Fruit fly (Drosophila melanogaster) whole organism, embryonic: Measurements from ENCODE around the gene CG15517.

Experiments used
- Atf3 ChIP-seq: fragments of 200-800 bp; sonication (Bioruptor generic); optimal IDR thresholded peaks from 3 replicates; lab custom pipeline; 2016; ENCODE audit warnings: missing biosample characterization, missing genetic modification characterization
- BEAF-32 ChIP-seq: fragments of 200-800 bp; sonication (Bioruptor generic); optimal IDR thresholded peaks from 3 replicates; lab custom pipeline; 2017; ENCODE audit warnings: missing biosample characterization, missing genetic modification characterization, mild to moderate bottlenecking, moderate library complexity, missing genetic modification reagents
- CG11560 ChIP-seq: fragments of 200-800 bp; sonication (Bioruptor generic); IDR thresholded peaks from 3 replicates; pipeline ENCODE4 v1.3.6; 2022; ENCODE audit warnings: missing biosample characterization, missing genetic modification characterization
- CG11695 ChIP-seq: fragments of 200-800 bp; sonication (Bioruptor generic); IDR thresholded peaks from 3 replicates; pipeline ENCODE4 v1.3.6; 2022; ENCODE audit warnings: missing biosample characterization, missing genetic modification characterization
- CG12104 ChIP-seq: fragments of 200-800 bp; sonication (Bioruptor generic); optimal IDR thresholded peaks from 3 replicates; lab custom pipeline; 2016; ENCODE audit warnings: missing biosample characterization, missing genetic modification characterization
- CG13775 ChIP-seq: fragments of 200-800 bp; sonication (Bioruptor generic); optimal IDR thresholded peaks from 3 replicates; lab custom pipeline; 2017; ENCODE audit warnings: missing biosample characterization, mild to moderate bottlenecking, missing genetic modification characterization
- CG16815 ChIP-seq: fragments of 200-800 bp; sonication (Bioruptor generic); optimal IDR thresholded peaks from 3 replicates; lab custom pipeline; 2017; ENCODE audit warnings: missing biosample characterization, mild to moderate bottlenecking, missing genetic modification characterization
- CG17385 ChIP-seq: fragments of 200-800 bp; sonication (Bioruptor generic); optimal IDR thresholded peaks from 3 replicates; lab custom pipeline; 2018; ENCODE audit warnings: missing biosample characterization, mild to moderate bottlenecking, missing genetic modification characterization
- CG17802 ChIP-seq: fragments of 200-800 bp; sonication (Bioruptor generic); optimal IDR thresholded peaks from 2 replicates; lab custom pipeline; 2018; ENCODE audit warnings: missing biosample characterization, mild to moderate bottlenecking, missing genetic modification characterization, moderate library complexity
- CG17829 ChIP-seq: fragments of 200-800 bp; optimal IDR thresholded peaks from 2 replicates; lab custom pipeline; 2019; ENCODE audit warnings: missing biosample characterization, mild to moderate bottlenecking, missing genetic modification characterization, moderate library complexity
- CG18619 ChIP-seq: fragments of 200-800 bp; sonication (Bioruptor generic); optimal IDR thresholded peaks from 3 replicates; lab custom pipeline; 2017; ENCODE audit warnings: missing biosample characterization, mild to moderate bottlenecking, missing genetic modification characterization
- CG2116 ChIP-seq: fragments of 200-800 bp; sonication (Bioruptor generic); optimal IDR thresholded peaks from 3 replicates; lab custom pipeline; 2018; ENCODE audit warnings: missing biosample characterization, mild to moderate bottlenecking, missing genetic modification characterization
- CG30020 ChIP-seq: fragments of 200-800 bp; optimal IDR thresholded peaks from 2 replicates; lab custom pipeline; 2019; ENCODE audit warnings: missing biosample characterization, mild to moderate bottlenecking, missing genetic modification characterization, moderate library complexity
- CG32772 ChIP-seq: fragments of 200-800 bp; sonication (Bioruptor generic); IDR thresholded peaks from 2 replicates; pipeline ENCODE4 v1.3.6; 2022; ENCODE audit warnings: missing biosample characterization, missing genetic modification characterization
- CG34422 ChIP-seq: fragments of 200-800 bp; sonication (Bioruptor generic); IDR thresholded peaks from 3 replicates; pipeline ENCODE4 v1.3.6; 2022; ENCODE audit warnings: missing biosample characterization, missing genetic modification characterization
- CG42726 ChIP-seq: fragments of 200-800 bp; sonication (Bioruptor generic); IDR thresholded peaks from 2 replicates; pipeline ENCODE4 v1.3.6; 2022; ENCODE audit warnings: missing biosample characterization, missing genetic modification characterization; ENCODE audit not compliant: partially characterized antibody
- CG4617 ChIP-seq: fragments of 200-800 bp; sonication (Bioruptor generic); optimal IDR thresholded peaks from 3 replicates; lab custom pipeline; 2016; ENCODE audit warnings: missing biosample characterization, missing genetic modification characterization, borderline replicate concordance
- CG5245 ChIP-seq: fragments of 200-800 bp; sonication (Bioruptor generic); optimal IDR thresholded peaks from 3 replicates; lab custom pipeline; 2016; ENCODE audit warnings: missing biosample characterization, missing genetic modification characterization
- CG7745 ChIP-seq: fragments of 200-800 bp; sonication (Bioruptor generic); optimal IDR thresholded peaks from 2 replicates; lab custom pipeline; 2018; ENCODE audit warnings: missing biosample characterization, mild to moderate bottlenecking, missing genetic modification characterization, moderate library complexity
- CG8765 ChIP-seq: fragments of 200-800 bp; sonication (Bioruptor generic); IDR thresholded peaks from 2 replicates; pipeline ENCODE4 v1.3.6; 2022; ENCODE audit warnings: missing biosample characterization, missing genetic modification characterization
- CG9727 ChIP-seq: fragments of 200-800 bp; sonication (Bioruptor generic); optimal IDR thresholded peaks from 3 replicates; lab custom pipeline; 2017; ENCODE audit warnings: missing biosample characterization, mild to moderate bottlenecking, missing genetic modification characterization
- CG9797 ChIP-seq: fragments of 200-800 bp; sonication (Bioruptor generic); optimal IDR thresholded peaks from 3 replicates; lab custom pipeline; 2018; ENCODE audit warnings: missing biosample characterization, mild to moderate bottlenecking, missing genetic modification characterization
- CG9817 ChIP-seq: fragments of 200-800 bp; sonication (Bioruptor generic); optimal IDR thresholded peaks from 2 replicates; lab custom pipeline; 2018; ENCODE audit warnings: missing biosample characterization, mild to moderate bottlenecking, missing genetic modification characterization, moderate library complexity
- Dp ChIP-seq: fragments of 200-800 bp; sonication (Bioruptor generic); optimal IDR thresholded peaks from 2 replicates; lab custom pipeline; 2018; ENCODE audit warnings: missing biosample characterization, mild to moderate bottlenecking, missing genetic modification characterization, moderate library complexity
- GATAe ChIP-seq: fragments of 200-800 bp; sonication (Bioruptor generic); conservative IDR thresholded peaks from 2 replicates; pipeline ENCODE4 v1.3.6; 2022; ENCODE audit warnings: missing biosample characterization, missing genetic modification characterization
- HLH4C ChIP-seq: fragments of 200-800 bp; sonication (Bioruptor generic); IDR thresholded peaks from 3 replicates; pipeline ENCODE4 v1.3.6; 2022; ENCODE audit warnings: missing biosample characterization, missing genetic modification characterization; ENCODE audit not compliant: partially characterized antibody
- Hr78 ChIP-seq, 2 experiments: fragments of 200-800 bp in 1 of 2; fragments of >200 bp in 1 of 2; sonication (Bioruptor generic) in 1 of 2; optimal IDR thresholded peaks; 2 replicates each; lab custom pipeline; 2017 to 2019; ENCODE audit warnings: missing biosample characterization in 2 of 2, missing genetic modification characterization in 2 of 2, mild to moderate bottlenecking in 1 of 2, moderate library complexity in 1 of 2
- Kr ChIP-seq: fragments of 200-800 bp; sonication (Bioruptor generic); optimal IDR thresholded peaks from 2 replicates; lab custom pipeline; 2017; ENCODE audit warnings: missing biosample characterization, mild to moderate bottlenecking, missing genetic modification characterization
- MBD-R2 ChIP-seq: fragments of 200-800 bp; sonication (Bioruptor generic); IDR thresholded peaks from 2 replicates; pipeline ENCODE4 v1.3.6; 2022; ENCODE audit warnings: missing biosample characterization, missing genetic modification characterization
- Pdp1 ChIP-seq, 2 experiments: fragments of 200-800 bp; sonication (Bioruptor generic); optimal IDR thresholded peaks; 3 replicates each; lab custom pipeline; 2016; ENCODE audit warnings: missing biosample characterization in 2 of 2, missing genetic modification characterization in 2 of 2, mild to moderate bottlenecking in 1 of 2, moderate library complexity in 1 of 2
- Rfx ChIP-seq: fragments of 200-800 bp; sonication (Bioruptor generic); IDR thresholded peaks from 2 replicates; pipeline ENCODE4 v1.3.6; 2022; ENCODE audit warnings: missing biosample characterization, missing genetic modification characterization
- Ssrp ChIP-seq: fragments of 200-800 bp; sonication (Bioruptor generic); optimal IDR thresholded peaks from 2 replicates; lab custom pipeline; 2018; ENCODE audit warnings: missing biosample characterization, mild to moderate bottlenecking, missing genetic modification characterization, moderate library complexity
- YL-1 ChIP-seq: fragments of 200-800 bp; sonication (Bioruptor generic); optimal IDR thresholded peaks from 3 replicates; lab custom pipeline; 2017; ENCODE audit warnings: missing biosample characterization, mild to moderate bottlenecking, missing genetic modification characterization
- bcd ChIP-seq: fragments of 200-800 bp; sonication (Bioruptor generic); optimal IDR thresholded peaks from 2 replicates; lab custom pipeline; 2017; ENCODE audit warnings: missing biosample characterization, mild to moderate bottlenecking, missing genetic modification characterization
- chif ChIP-seq, 2 experiments: fragments of 200-800 bp; sonication (Bioruptor generic); optimal IDR thresholded peaks; 3 replicates each; lab custom pipeline; 2016; ENCODE audit warnings: missing biosample characterization in 2 of 2, missing genetic modification characterization in 2 of 2
- corto ChIP-seq: fragments of 200-800 bp; sonication (Bioruptor generic); optimal IDR thresholded peaks from 2 replicates; lab custom pipeline; 2016; ENCODE audit warnings: missing biosample characterization, mild to moderate bottlenecking, missing genetic modification characterization, moderate library complexity
- crp ChIP-seq, 2 experiments: fragments of 200-800 bp; sonication (Bioruptor generic); optimal IDR thresholded peaks; 2 replicates in 1 of 2; 3 replicates in 1 of 2; lab custom pipeline; 2017; ENCODE audit warnings: missing biosample characterization in 2 of 2, missing genetic modification characterization in 2 of 2, mild to moderate bottlenecking in 1 of 2, moderate library complexity in 1 of 2
- exex ChIP-seq: fragments of 200-800 bp; sonication (Bioruptor generic); optimal IDR thresholded peaks from 4 replicates; lab custom pipeline; 2018; ENCODE audit warnings: missing biosample characterization, mild to moderate bottlenecking, missing genetic modification characterization, moderate library complexity
- fd96Cb ChIP-seq: fragments of 200-800 bp; sonication (Bioruptor generic); optimal IDR thresholded peaks from 2 replicates; lab custom pipeline; 2018; ENCODE audit warnings: missing biosample characterization, mild to moderate bottlenecking, missing genetic modification characterization, moderate library complexity
- gce ChIP-seq: fragments of 200-800 bp; sonication (Bioruptor generic); IDR thresholded peaks from 3 replicates; pipeline ENCODE4 v1.3.6; 2022; ENCODE audit warnings: missing biosample characterization, missing genetic modification characterization
- hth ChIP-seq: fragments of >200 bp; optimal IDR thresholded peaks from 2 replicates; lab custom pipeline; 2017; ENCODE audit warnings: inconsistent platforms
- lov ChIP-seq, 2 experiments: fragments of 200-800 bp in 1 of 2; fragments of >200 bp in 1 of 2; sonication (Bioruptor generic) in 1 of 2; IDR thresholded peaks in 1 of 2; optimal IDR thresholded peaks in 1 of 2; 2 replicates in 1 of 2; 3 replicates in 1 of 2; pipeline versions ENCODE4 v1.3.6 to Lab custom; 2017 to 2022; ENCODE audit warnings: missing biosample characterization in 1 of 2, missing genetic modification characterization in 1 of 2
- otp ChIP-seq: fragments of 200-800 bp; sonication (Bioruptor generic); IDR thresholded peaks from 3 replicates; pipeline ENCODE4, ENCODE4 v1.3.6; 2022; ENCODE audit warnings: missing biosample characterization, missing genetic modification characterization
- psq ChIP-seq: fragments of 200-800 bp; sonication (Bioruptor generic); optimal IDR thresholded peaks from 2 replicates; lab custom pipeline; 2017; ENCODE audit warnings: missing biosample characterization, missing genetic modification characterization
- pzg ChIP-seq: fragments of 200-800 bp; sonication (Bioruptor generic); optimal IDR thresholded peaks from 3 replicates; lab custom pipeline; 2018; ENCODE audit warnings: missing biosample characterization, mild to moderate bottlenecking, missing genetic modification characterization, moderate library complexity
- ro ChIP-seq: fragments of 200-800 bp; sonication (Bioruptor generic); IDR thresholded peaks from 2 replicates; pipeline ENCODE4 v1.3.6; 2022; ENCODE audit warnings: missing biosample characterization, missing genetic modification characterization
- row ChIP-seq: fragments of 200-800 bp; sonication (Bioruptor generic); IDR thresholded peaks from 3 replicates; pipeline ENCODE4 v1.3.6; 2022; ENCODE audit warnings: missing biosample characterization, missing genetic modification characterization
- tll ChIP-seq, 2 experiments: fragments of 200-800 bp in 1 of 2; fragments of >200 bp in 1 of 2; sonication (Bioruptor generic) in 1 of 2; optimal IDR thresholded peaks; 2 replicates each; lab custom pipeline; 2017 to 2019; ENCODE audit warnings: missing biosample characterization in 2 of 2, missing genetic modification characterization in 2 of 2, mild to moderate bottlenecking in 1 of 2, moderate library complexity in 1 of 2
- twi ChIP-seq: fragments of 200-800 bp; optimal IDR thresholded peaks from 2 replicates; lab custom pipeline; 2019; ENCODE audit warnings: missing biosample characterization, mild to moderate bottlenecking, missing genetic modification characterization, moderate library complexity

Gene CG15517

dm6 chr3R:29935756-29936155 lies 32.1 kb upstream of the CG15517 start, which contains the start of the genes eIF2Balpha and Vps13B (continued):
- TF ChIP-seq CG42726 (GFP tag; lab: Robert Waterston, UW) (peak; percentile 65; the same call in 1 of the 2 replicates), hth (lab: Kevin White, UChicago) (no peak), tll (GFP tag; optimal IDR thresholded peaks at IDR 0.05; lab: Kevin White, UChicago) (no peak), fd96Cb (tag; lab: Kevin White, UChicago) (no peak), HLH4C (GFP tag; lab: Robert Waterston, UW) (peak; percentile 94), corto (GFP tag; lab: Kevin White, UChicago) (no peak), CG17802 (tag; lab: Kevin White, UChicago) (no peak), CG17829 (tag; lab: Kevin White, UChicago) (no peak), Hr78 (GFP tag; optimal IDR thresholded peaks at IDR 0.05; lab: Kevin White, UChicago) (no peak), Dp (GFP tag; lab: Kevin White, UChicago) (peak; percentile 9), CG8765 (GFP tag; lab: Robert Waterston, UW) (no peak), chif (GFP tag; optimal IDR thresholded peaks at IDR 0.05; lab: Kevin White, UChicago) (no peak), otp (GFP tag; lab: Robert Waterston, UW) (no peak), CG11560 (tag; lab: Robert Waterston, UW) (no peak), CG32772 (GFP tag; lab: Robert Waterston, UW) (no peak), bcd (GFP tag; lab: Kevin White, UChicago) (no peak), CG17385 (no peak), gce (no peak)

dm6 chr3R:29933007-29933464 lies 29.4 kb upstream of the CG15517 start, which contains the start of the genes Cog7, CG42557 and CG42558:
Gene Cog7, minus strand, starts transcription at chr3R:29933057.
Gene CG42557, plus strand, starts transcription at chr3R:29933287.
Gene CG42558, plus strand, starts transcription at chr3R:29933287.
- TF ChIP-seq Kr = no peak
- TF ChIP-seq Pdp1 (GFP tag; optimal IDR thresholded peaks at IDR 0.05; lab: Kevin White, UChicago) = no peak
- TF ChIP-seq GATAe (GFP tag; lab: Robert Waterston, UW) = no peak
- peak; percentile 33 for TF ChIP-seq pzg
- TF ChIP-seq twi (tag; lab: Kevin White, UChicago) = no peak
- TF ChIP-seq CG2116 (GFP tag; lab: Kevin White, UChicago) = peak; percentile 3
- TF ChIP-seq psq (GFP tag; lab: Kevin White, UChicago) = no peak
- no peak for TF ChIP-seq CG12104 (GFP tag; lab: Kevin White, UChicago)
- no peak for TF ChIP-seq CG11695 (GFP tag; lab: Robert Waterston, UW)
- TF ChIP-seq row (GFP tag; lab: Robert Waterston, UW) = peak; percentile 92
- TF ChIP-seq Rfx (GFP tag; lab: Robert Waterston, UW) = no peak
- TF ChIP-seq lov (optimal IDR thresholded peaks at IDR 0.05; lab: Kevin White, UChicago) = no peak
- no peak for TF ChIP-seq lov (GFP tag; IDR thresholded peaks at IDR 0.05; lab: Robert Waterston, UW)
- TF ChIP-seq CG9727 = no peak
- no peak for TF ChIP-seq CG9817 (tag; lab: Kevin White, UChicago)
- peak; percentile 22 for TF ChIP-seq BEAF-32 (GFP tag; lab: Kevin White, UChicago)
- TF ChIP-seq CG9797 (GFP tag; lab: Kevin White, UChicago) = peak; percentile 70
- no peak for TF ChIP-seq Ssrp (tag; lab: Kevin White, UChicago)
- no peak for TF ChIP-seq exex (tag; lab: Kevin White, UChicago)
- no peak for TF ChIP-seq CG34422 (GFP tag; lab: Robert Waterston, UW)
- TF ChIP-seq CG5245 (GFP tag; lab: Kevin White, UChicago) = no peak
- peak; percentile 100 for TF ChIP-seq CG13775 (GFP tag; lab: Kevin White, UChicago)
- peak; percentile 48 for TF ChIP-seq CG4617 (GFP tag; lab: Kevin White, UChicago)
- no peak for TF ChIP-seq CG18619 (GFP tag; lab: Kevin White, UChicago)
- no peak for TF ChIP-seq Atf3 (GFP tag; lab: Kevin White, UChicago)
- no peak for TF ChIP-seq CG16815 (GFP tag; lab: Kevin White, UChicago)
- peak; percentile 49 for TF ChIP-seq CG30020
- TF ChIP-seq crp (GFP tag; optimal IDR thresholded peaks at IDR 0.05; lab: Kevin White, UChicago) = peak in 1 of 2 experiments; percentile 14
- TF ChIP-seq CG7745 (tag; lab: Kevin White, UChicago) = no peak
- peak; percentile 69 for TF ChIP-seq YL-1 (GFP tag; lab: Kevin White, UChicago)
- TF ChIP-seq MBD-R2 = peak; percentile 83
- TF ChIP-seq ro (GFP tag; lab: Robert Waterston, UW) = no peak
